Worm (Caenorhabditis elegans) whole organism, late embryonic: Measurements from ENCODE around the gene pitp-1.
A peak's percentile ranks its signal among the peaks of the same experiment; 100 is the strongest.

Experiments used
- ahr-1 ChIP-seq: sonication (generic microtip); optimal IDR thresholded peaks from 2 replicates; lab custom pipeline; 2016; ENCODE audit warnings: missing genetic modification characterization, missing compliant biosample characterization
- ceh-34 ChIP-seq: sonication (generic microtip); optimal IDR thresholded peaks from 2 replicates; lab custom pipeline; 2016; ENCODE audit warnings: mild to moderate bottlenecking, missing genetic modification characterization, missing compliant biosample characterization
- ceh-9 ChIP-seq: sonication (generic microtip); optimal IDR thresholded peaks from 2 replicates; lab custom pipeline; 2016; ENCODE audit warnings: mild to moderate bottlenecking, missing genetic modification characterization, inconsistent platforms, missing compliant biosample characterization
- elt-4 ChIP-seq: sonication (generic microtip); optimal IDR thresholded peaks from 2 replicates; lab custom pipeline; 2016; ENCODE audit warnings: missing genetic modification characterization, missing compliant biosample characterization
- hlh-8 ChIP-seq: sonication (generic microtip); optimal IDR thresholded peaks from 2 replicates; lab custom pipeline; 2016; ENCODE audit warnings: missing genotype, missing genetic modification characterization, missing compliant biosample characterization
- lin-11 ChIP-seq: fragments of 200-800 bp; sonication (Bioruptor generic); optimal IDR thresholded peaks from 2 replicates; lab custom pipeline; 2018; ENCODE audit warnings: mild to moderate bottlenecking, missing genetic modification characterization, missing compliant biosample characterization
- nfya-1 ChIP-seq: sonication (generic microtip); optimal IDR thresholded peaks from 2 replicates; lab custom pipeline; 2017; ENCODE audit warnings: missing genetic modification characterization, mild to moderate bottlenecking, missing compliant biosample characterization, antibody characterized with exemption, moderate library complexity
- nhr-232 ChIP-seq: sonication (generic microtip); optimal IDR thresholded peaks from 2 replicates; lab custom pipeline; 2016; ENCODE audit warnings: missing genetic modification characterization, missing compliant biosample characterization
- npax-4 ChIP-seq: sonication (generic microtip); optimal IDR thresholded peaks from 2 replicates; lab custom pipeline; 2016; ENCODE audit warnings: missing genetic modification characterization, missing compliant biosample characterization
- pha-4 ChIP-seq: fragments of 150-350 bp; optimal IDR thresholded peaks from 2 replicates; lab custom pipeline; 2018; ENCODE audit warnings: missing biosample characterization, missing genetic modification reagents, missing genetic modification characterization
- rnt-1 ChIP-seq: sonication (generic microtip); optimal IDR thresholded peaks from 2 replicates; lab custom pipeline; 2016; ENCODE audit warnings: missing genetic modification characterization, missing compliant biosample characterization
- sox-4 ChIP-seq: sonication (generic microtip); optimal IDR thresholded peaks from 2 replicates; lab custom pipeline; 2017; ENCODE audit warnings: mild to moderate bottlenecking, missing genetic modification characterization, inconsistent platforms, missing compliant biosample characterization
- syd-9 ChIP-seq: sonication (generic microtip); optimal IDR thresholded peaks from 2 replicates; lab custom pipeline; 2016; ENCODE audit warnings: mild to moderate bottlenecking, missing genetic modification characterization, moderate library complexity, missing compliant biosample characterization
- unc-86 ChIP-seq: sonication (generic microtip); optimal IDR thresholded peaks from 2 replicates; lab custom pipeline; 2016; ENCODE audit warnings: missing genetic modification characterization, missing compliant biosample characterization

ce11 chrIII:3471403-3472053 is 58.1 kb downstream of the pitp-1 start, which contains the start of gene rsu-1:
- TF ChIP-seq hlh-8 (tag; lab: Kevin White, UChicago), result no peak
- TF ChIP-seq elt-4 (tag; lab: Kevin White, UChicago), result no peak
- TF ChIP-seq pha-4 (tag; lab: Kevin White, UChicago), result no peak
- peak; percentile 56 for TF ChIP-seq ceh-34
- peak; percentile 82 for TF ChIP-seq nfya-1
- no peak for TF ChIP-seq npax-4
- no peak for TF ChIP-seq unc-86 (tag; lab: Kevin White, UChicago)
- no peak for TF ChIP-seq ahr-1 (tag; lab: Kevin White, UChicago)
- no peak for TF ChIP-seq syd-9 (tag; lab: Kevin White, UChicago)
- no peak for TF ChIP-seq lin-11 (tag; lab: Kevin White, UChicago)
- TF ChIP-seq sox-4 (tag; lab: Kevin White, UChicago), result no peak
- TF ChIP-seq rnt-1 (tag; lab: Kevin White, UChicago), result peak; percentile 43
- no peak for TF ChIP-seq nhr-232
- no peak for TF ChIP-seq ceh-9 (tag; lab: Kevin White, UChicago)
